Fruit fly (Drosophila melanogaster): ENCODE results near the gene CRAT.
A peak's percentile ranks its signal among the peaks of the same experiment; 100 is the strongest.

The CRAT gene

dm6 chr3R:6393515-6394246 is 17.8 kb upstream of the CRAT start:
- TF ChIP-seq CG17801 (GFP tag; optimal IDR thresholded peaks at IDR 0.05; ENCODE audit: partially characterized antibody): no peak

- TF ChIP-seq CG17801 (GFP tag; optimal IDR thresholded peaks at IDR 0.05; ENCODE audit: partially characterized antibody): no peak
Measured at dm6 chr3R:6388414-6388830, 12.6 kb upstream of the CRAT start.

DNA sequence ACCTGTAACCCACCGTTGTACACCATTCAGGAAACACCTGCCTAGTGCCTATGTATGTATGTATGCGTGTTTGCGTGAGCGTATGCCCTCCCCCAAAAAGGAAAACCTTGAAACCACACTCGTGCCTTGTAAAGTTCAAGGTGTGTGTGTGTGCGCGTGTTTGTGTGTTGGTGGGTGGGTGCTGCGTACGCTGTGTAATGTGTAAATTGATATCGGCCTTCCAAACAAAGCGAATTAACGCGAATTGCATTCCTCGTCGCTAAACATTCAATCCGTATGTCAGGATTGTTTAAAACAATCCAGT is 7.6 kb upstream of the CRAT start:
- TF ChIP-seq CG17801 (GFP tag; optimal IDR thresholded peaks at IDR 0.05; ENCODE audit: partially characterized antibody): no peak

DNA sequence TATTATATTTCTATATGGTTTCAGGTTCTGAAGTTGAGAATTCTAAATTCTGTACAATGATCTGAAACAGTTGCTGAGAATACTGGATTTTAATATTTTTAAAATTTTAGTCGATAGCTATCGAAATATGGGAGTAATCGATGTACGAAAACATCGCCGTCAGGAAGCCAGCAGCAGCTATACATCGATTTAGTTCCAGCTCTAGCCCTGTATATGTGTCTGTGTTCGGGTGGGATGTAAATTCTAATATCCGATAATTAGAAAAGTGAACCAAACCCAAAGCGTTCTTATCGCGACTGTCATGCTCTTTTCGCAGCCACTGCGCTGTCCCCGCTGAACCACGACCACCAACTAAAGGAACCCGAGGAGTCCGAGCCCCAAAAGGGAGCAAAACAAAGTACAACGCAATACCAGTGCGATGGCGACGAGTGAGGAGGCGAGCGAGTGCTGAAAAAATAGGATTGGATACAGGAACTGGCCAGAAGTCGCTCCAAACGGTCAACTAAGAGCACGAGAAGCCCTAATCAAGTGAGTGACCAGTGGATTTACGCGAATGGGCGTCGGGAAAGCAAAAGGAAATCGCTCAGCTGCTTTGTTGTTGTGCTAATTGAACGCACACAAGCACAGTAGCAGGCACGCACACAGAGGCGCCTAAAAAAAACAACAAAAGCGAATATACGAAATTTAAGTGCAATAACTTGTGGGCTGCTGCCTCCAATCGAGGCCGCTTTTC is 7.1 kb upstream of the CRAT start, which contains the start of gene gzl:
Gene gzl, plus strand, starts transcription at position 182 of the 733 bp plus-strand sequence.
- TF ChIP-seq CG17801 (GFP tag; optimal IDR thresholded peaks at IDR 0.05; ENCODE audit: partially characterized antibody): peak; percentile 25

- TF ChIP-seq CG17801 (GFP tag; optimal IDR thresholded peaks at IDR 0.05; ENCODE audit: partially characterized antibody): no peak
Measured at dm6 chr3R:6381784-6382183, 5.9 kb upstream of the CRAT start.

dm6 chr3R:6380129-6380528 is 4.3 kb upstream of the CRAT start, which contains the start of the genes CG1024 and TfIIFalpha:
Gene CG1024, minus strand, starts transcription at chr3R:6380328.
Gene TfIIFalpha, plus strand, starts transcription at chr3R:6380467.
- peak; percentile 24 for TF ChIP-seq CG17801 (GFP tag; optimal IDR thresholded peaks at IDR 0.05; ENCODE audit: partially characterized antibody)

DNA sequence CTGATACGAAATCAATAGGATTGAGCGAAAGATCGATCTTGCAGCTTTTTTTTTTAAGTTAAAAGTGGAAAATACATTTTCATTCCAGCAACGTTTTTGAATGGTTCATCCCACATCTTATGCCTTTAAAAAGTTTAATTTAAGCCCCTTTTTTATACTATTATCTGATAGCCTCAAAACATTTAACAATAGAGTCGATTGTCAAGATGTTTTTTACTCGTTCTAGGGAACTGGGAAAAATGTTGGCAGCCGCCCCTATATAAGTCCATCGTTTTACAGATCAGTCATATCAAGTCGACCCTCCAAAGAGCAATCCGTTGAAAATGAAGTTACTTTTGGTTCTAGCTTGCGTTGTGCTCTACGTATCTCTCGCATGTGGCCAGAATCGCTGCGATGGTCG is 1.7 kb upstream of the CRAT start, which contains the start of gene CG42537:
Gene CG42537, plus strand, starts transcription at position 301 of the 400 bp plus-strand sequence.
- TF ChIP-seq CG17801 (GFP tag; optimal IDR thresholded peaks at IDR 0.05; ENCODE audit: partially characterized antibody): no peak

- TF ChIP-seq CG17801 (GFP tag; optimal IDR thresholded peaks at IDR 0.05; ENCODE audit: partially characterized antibody): no peak
Measured at dm6 chr3R:6374307-6374574, 1.6 kb downstream of the CRAT start, which contains the start of gene CG42564. Gene CG42564, plus strand, starts transcription at chr3R:6374475.

- TF ChIP-seq CG17801 (GFP tag; optimal IDR thresholded peaks at IDR 0.05; ENCODE audit: partially characterized antibody): no peak
Measured at dm6 chr3R:6373512-6374306, 2.1 kb downstream of the CRAT start.

DNA sequence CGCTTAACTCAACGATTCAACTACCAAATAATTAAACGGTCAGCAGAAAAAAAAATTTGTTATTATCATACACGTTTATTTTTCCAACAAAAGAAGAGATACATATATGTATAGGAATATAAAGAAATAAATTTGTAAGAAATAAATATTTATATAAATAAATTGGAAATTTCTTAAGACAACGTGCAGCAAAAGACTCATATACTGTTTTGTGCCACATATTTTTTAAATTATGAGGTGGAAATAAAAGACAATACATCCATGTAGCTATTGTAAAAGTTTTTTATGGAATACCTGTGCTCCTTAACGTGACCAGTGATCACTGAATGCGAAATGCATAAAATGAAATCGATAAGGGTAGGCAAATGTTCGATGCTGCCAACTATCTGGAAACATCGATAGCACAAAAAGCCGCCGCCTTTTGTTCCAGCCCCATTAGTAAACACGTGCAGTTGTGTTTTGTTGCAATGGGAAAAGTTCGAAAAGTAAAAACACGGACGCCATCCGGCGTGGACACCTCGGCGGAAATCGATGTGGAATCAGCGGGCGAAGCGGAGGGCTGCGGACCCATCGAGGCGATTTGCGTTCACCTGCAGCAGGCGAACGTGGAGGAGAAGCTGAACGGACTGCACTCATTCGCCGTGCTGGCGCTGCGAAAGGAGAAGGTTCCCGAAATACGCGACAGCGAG is 7.2 kb downstream of the CRAT start, which contains the start of gene CG10286:
Gene CG10286, plus strand, starts transcription at position 416 of the 689 bp plus-strand sequence.
- no peak for TF ChIP-seq CG17801 (GFP tag; optimal IDR thresholded peaks at IDR 0.05; ENCODE audit: partially characterized antibody)

DNA sequence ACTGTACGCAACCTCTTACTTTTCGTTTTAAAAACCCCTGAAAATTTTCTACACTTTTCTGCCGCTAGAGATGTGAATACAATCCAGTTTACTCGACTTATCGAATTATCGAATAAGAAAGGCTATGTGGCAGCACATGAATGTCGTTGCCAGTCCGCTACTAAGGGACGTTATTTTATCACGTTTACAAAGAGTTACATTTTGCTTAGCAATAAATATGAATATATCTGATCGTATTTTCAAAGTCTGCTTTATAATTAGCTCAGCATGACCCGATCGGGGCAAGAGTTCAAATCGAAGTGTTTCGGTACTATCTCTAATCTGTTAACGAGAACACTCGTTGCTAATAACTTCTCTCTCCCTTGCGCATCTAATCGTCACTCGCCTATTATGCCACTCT is 7.7 kb downstream of the CRAT start, which contains the start of gene CG42724:
Gene CG42724, minus strand, starts transcription at position 189 of the 400 bp plus-strand sequence.
- TF ChIP-seq CG17801 (GFP tag; optimal IDR thresholded peaks at IDR 0.05; ENCODE audit: partially characterized antibody): no peak

DNA sequence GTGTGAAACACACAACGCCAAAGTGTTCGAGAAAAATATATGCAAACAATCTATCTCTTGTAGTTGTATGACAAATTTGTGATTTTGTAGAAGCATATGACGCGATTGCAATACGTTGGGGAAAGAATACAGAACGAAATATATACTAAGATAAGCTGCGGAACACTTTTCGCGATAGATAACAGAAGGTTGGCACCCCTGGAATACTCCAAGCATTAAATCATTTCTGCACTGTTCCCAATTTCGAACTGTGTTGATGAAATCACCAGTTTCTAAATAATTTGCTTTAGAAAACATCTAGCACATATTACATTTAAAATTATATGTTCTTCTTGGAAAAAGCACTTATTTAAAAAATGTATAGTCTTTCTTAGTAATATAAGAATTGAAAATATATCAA is 21.4 kb downstream of the CRAT start:
- TF ChIP-seq CG17801 (GFP tag; optimal IDR thresholded peaks at IDR 0.05; ENCODE audit: partially characterized antibody): no peak

DNA sequence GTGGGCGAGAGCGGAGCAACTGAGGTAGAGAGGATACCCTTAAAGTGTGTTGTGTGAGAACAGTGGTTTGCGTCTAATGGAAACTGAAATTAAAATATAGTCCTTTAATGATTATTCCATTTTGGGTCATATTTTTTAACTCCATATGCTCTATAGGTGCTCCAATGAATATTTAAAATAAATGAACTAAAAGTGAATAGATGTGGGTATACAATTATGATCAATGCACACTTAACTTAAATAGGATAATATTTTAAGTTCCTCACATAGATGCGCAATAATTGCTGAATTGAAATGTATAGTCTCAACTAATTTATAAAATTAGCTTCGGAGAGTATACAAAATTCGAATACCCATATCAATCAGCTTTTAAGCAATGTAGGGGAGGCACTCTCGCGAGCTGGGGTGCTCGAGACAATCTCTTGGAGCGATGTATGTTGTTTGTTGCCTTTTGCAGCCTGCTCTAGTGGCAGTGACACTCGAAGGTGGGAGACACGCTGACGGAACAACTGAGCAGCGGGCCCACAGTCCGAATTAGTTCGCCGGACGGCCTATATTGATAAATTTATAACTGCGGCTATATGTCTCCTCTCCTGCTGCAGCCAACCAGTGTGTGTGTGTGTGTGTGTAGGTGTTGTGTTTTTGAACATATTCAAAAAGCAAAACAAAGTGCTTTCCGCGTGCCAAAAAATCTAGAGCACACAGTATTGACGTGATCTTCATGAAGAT is 22.1 kb downstream of the CRAT start:
- peak; percentile 58 for TF ChIP-seq CG17801 (GFP tag; optimal IDR thresholded peaks at IDR 0.05; ENCODE audit: partially characterized antibody)
